Worm (Caenorhabditis elegans) whole organism, late embryonic: ENCODE data around the gene F59B2.8.

ENCODE experiments used
- C08G9.2 ChIP-seq: sonication (generic microtip); optimal IDR thresholded peaks from 2 replicates; lab custom pipeline; 2016; ENCODE audit warnings: mild to moderate bottlenecking, missing genetic modification characterization, moderate library complexity, missing compliant biosample characterization
- C38D4.7 ChIP-seq: fragments of 200-800 bp; sonication (Bioruptor generic); optimal IDR thresholded peaks from 2 replicates; lab custom pipeline; 2018; ENCODE audit warnings: mild to moderate bottlenecking, missing genetic modification characterization, moderate library complexity, missing compliant biosample characterization
- F13H6.1 ChIP-seq: sonication (generic microtip); optimal IDR thresholded peaks from 2 replicates; lab custom pipeline; 2016; ENCODE audit warnings: missing genetic modification characterization, missing compliant biosample characterization
- K02D7.2 ChIP-seq: sonication (generic microtip); optimal IDR thresholded peaks from 2 replicates; lab custom pipeline; 2017; ENCODE audit warnings: mild to moderate bottlenecking, missing genetic modification characterization, missing compliant biosample characterization
- K09A11.1 ChIP-seq: sonication (generic microtip); optimal IDR thresholded peaks from 2 replicates; lab custom pipeline; 2017; ENCODE audit warnings: antibody characterized with exemption, mild to moderate bottlenecking, missing genetic modification characterization, missing compliant biosample characterization; ENCODE audit not compliant: insufficient read depth
- ahr-1 ChIP-seq: sonication (generic microtip); optimal IDR thresholded peaks from 2 replicates; lab custom pipeline; 2016; ENCODE audit warnings: missing genetic modification characterization, missing compliant biosample characterization
- ama-1 ChIP-seq: fragments of 150-350 bp; optimal IDR thresholded peaks from 2 replicates; lab custom pipeline; 2014
- ceh-14 ChIP-seq: sonication (generic microtip); optimal IDR thresholded peaks from 2 replicates; lab custom pipeline; 2016; ENCODE audit warnings: missing genotype, missing genetic modification characterization, missing compliant biosample characterization
- ceh-18 ChIP-seq: sonication (generic microtip); optimal IDR thresholded peaks from 2 replicates; lab custom pipeline; 2016; ENCODE audit warnings: missing genetic modification characterization, missing compliant biosample characterization
- ceh-19 ChIP-seq: fragments of 200-800 bp; sonication (Bioruptor generic); optimal IDR thresholded peaks from 2 replicates; lab custom pipeline; 2018; ENCODE audit warnings: mild to moderate bottlenecking, missing genetic modification characterization, missing compliant biosample characterization
- ceh-22 ChIP-seq: sonication (generic microtip); optimal IDR thresholded peaks from 2 replicates; lab custom pipeline; 2017; ENCODE audit warnings: missing biosample characterization, missing genetic modification characterization
- ceh-24 ChIP-seq: sonication (generic microtip); optimal IDR thresholded peaks from 2 replicates; lab custom pipeline; 2016; ENCODE audit warnings: mild to moderate bottlenecking, missing genetic modification characterization, missing compliant biosample characterization
- ceh-30 ChIP-seq: fragments of 150-350 bp; optimal IDR thresholded peaks from 2 replicates; lab custom pipeline; 2014; ENCODE audit warnings: missing biosample characterization, missing genetic modification characterization
- ceh-31 ChIP-seq: sonication (generic microtip); optimal IDR thresholded peaks from 2 replicates; lab custom pipeline; 2016; ENCODE audit warnings: missing genetic modification characterization, missing compliant biosample characterization
- ceh-45 ChIP-seq: fragments of 200-800 bp; sonication (Bioruptor generic); IDR thresholded peaks from 2 replicates; pipeline ENCODE4 v1.3.6; 2022; ENCODE audit warnings: missing genetic modification reagents, missing genetic modification characterization, missing compliant biosample characterization
- ceh-48 ChIP-seq: sonication (generic microtip); optimal IDR thresholded peaks from 2 replicates; lab custom pipeline; 2016; ENCODE audit warnings: missing genetic modification characterization, inconsistent platforms, missing compliant biosample characterization
- che-1 ChIP-seq: sonication (generic microtip); optimal IDR thresholded peaks from 2 replicates; lab custom pipeline; 2016; ENCODE audit warnings: mild to moderate bottlenecking, missing genetic modification characterization, missing compliant biosample characterization
- dmd-4 ChIP-seq: sonication (generic microtip); optimal IDR thresholded peaks from 2 replicates; lab custom pipeline; 2016; ENCODE audit warnings: borderline replicate concordance, missing genetic modification characterization, missing compliant biosample characterization
- elt-2 ChIP-seq: sonication (generic microtip); optimal IDR thresholded peaks from 2 replicates; lab custom pipeline; 2016; ENCODE audit warnings: missing genetic modification reagents, missing genetic modification characterization, missing compliant biosample characterization
- elt-4 ChIP-seq: sonication (generic microtip); optimal IDR thresholded peaks from 2 replicates; lab custom pipeline; 2016; ENCODE audit warnings: missing genetic modification characterization, missing compliant biosample characterization
- ets-4 ChIP-seq: sonication (generic microtip); optimal IDR thresholded peaks from 2 replicates; lab custom pipeline; 2016; ENCODE audit warnings: missing genetic modification characterization, missing compliant biosample characterization
- fkh-10 ChIP-seq: fragments of 150-350 bp; optimal IDR thresholded peaks from 2 replicates; lab custom pipeline; 2014; ENCODE audit warnings: missing biosample characterization, missing genetic modification reagents, missing genetic modification characterization
- gmeb-2 ChIP-seq: sonication (generic microtip); optimal IDR thresholded peaks from 2 replicates; lab custom pipeline; 2016; ENCODE audit warnings: missing genetic modification characterization, inconsistent platforms, missing compliant biosample characterization
- hlh-6 ChIP-seq: sonication (generic microtip); optimal IDR thresholded peaks from 2 replicates; lab custom pipeline; 2016; ENCODE audit warnings: missing genotype, missing genetic modification characterization, missing compliant biosample characterization
- hlh-8 ChIP-seq: sonication (generic microtip); optimal IDR thresholded peaks from 2 replicates; lab custom pipeline; 2016; ENCODE audit warnings: missing genotype, missing genetic modification characterization, missing compliant biosample characterization
- lim-6 ChIP-seq: sonication (generic microtip); optimal IDR thresholded peaks from 2 replicates; lab custom pipeline; 2016; ENCODE audit warnings: missing genetic modification characterization, missing compliant biosample characterization
- lin-11 ChIP-seq: fragments of 200-800 bp; sonication (Bioruptor generic); optimal IDR thresholded peaks from 2 replicates; lab custom pipeline; 2018; ENCODE audit warnings: mild to moderate bottlenecking, missing genetic modification characterization, missing compliant biosample characterization
- madf-2 ChIP-seq: sonication (generic microtip); optimal IDR thresholded peaks from 2 replicates; lab custom pipeline; 2017; ENCODE audit warnings: missing genetic modification characterization, missing compliant biosample characterization
- nfya-1 ChIP-seq: sonication (generic microtip); optimal IDR thresholded peaks from 2 replicates; lab custom pipeline; 2017; ENCODE audit warnings: missing genetic modification characterization, mild to moderate bottlenecking, missing compliant biosample characterization, antibody characterized with exemption, moderate library complexity
- nhr-232 ChIP-seq: sonication (generic microtip); optimal IDR thresholded peaks from 2 replicates; lab custom pipeline; 2016; ENCODE audit warnings: missing genetic modification characterization, missing compliant biosample characterization
- npax-4 ChIP-seq: sonication (generic microtip); optimal IDR thresholded peaks from 2 replicates; lab custom pipeline; 2016; ENCODE audit warnings: missing genetic modification characterization, missing compliant biosample characterization
- odd-2 ChIP-seq: sonication (generic microtip); optimal IDR thresholded peaks from 2 replicates; lab custom pipeline; 2017; ENCODE audit warnings: antibody characterized with exemption, mild to moderate bottlenecking, missing genetic modification characterization, missing compliant biosample characterization
- pag-3 ChIP-seq: sonication (generic microtip); optimal IDR thresholded peaks from 2 replicates; lab custom pipeline; 2016; ENCODE audit warnings: missing compliant biosample characterization, missing genetic modification characterization, borderline replicate concordance
- pha-2 ChIP-seq: sonication (generic microtip); optimal IDR thresholded peaks from 2 replicates; lab custom pipeline; 2017; ENCODE audit warnings: mild to moderate bottlenecking, missing genetic modification characterization, missing compliant biosample characterization
- pha-4 ChIP-seq: fragments of 150-350 bp; optimal IDR thresholded peaks from 2 replicates; lab custom pipeline; 2018; ENCODE audit warnings: missing biosample characterization, missing genetic modification reagents, missing genetic modification characterization
- pros-1 ChIP-seq: fragments of 150-350 bp; optimal IDR thresholded peaks from 2 replicates; lab custom pipeline; 2014; ENCODE audit warnings: missing biosample characterization, missing genetic modification reagents, missing genetic modification characterization
- ref-2 ChIP-seq: sonication (generic microtip); optimal IDR thresholded peaks from 2 replicates; lab custom pipeline; 2016; ENCODE audit warnings: missing genetic modification characterization, missing compliant biosample characterization
- rnt-1 ChIP-seq: sonication (generic microtip); optimal IDR thresholded peaks from 2 replicates; lab custom pipeline; 2016; ENCODE audit warnings: missing genetic modification characterization, missing compliant biosample characterization
- sdc-2 ChIP-seq: sonication (generic microtip); optimal IDR thresholded peaks from 2 replicates; lab custom pipeline; 2016; ENCODE audit warnings: missing genotype, missing genetic modification characterization, missing compliant biosample characterization
- syd-9 ChIP-seq: sonication (generic microtip); optimal IDR thresholded peaks from 2 replicates; lab custom pipeline; 2016; ENCODE audit warnings: mild to moderate bottlenecking, missing genetic modification characterization, moderate library complexity, missing compliant biosample characterization
- tbx-7 ChIP-seq: sonication (generic microtip); optimal IDR thresholded peaks from 2 replicates; lab custom pipeline; 2016; ENCODE audit warnings: missing genotype, missing genetic modification characterization, missing compliant biosample characterization
- ttx-3 ChIP-seq: sonication (generic microtip); optimal IDR thresholded peaks from 2 replicates; lab custom pipeline; 2016; ENCODE audit warnings: missing genetic modification reagents, missing genetic modification characterization, missing compliant biosample characterization
- unc-3 ChIP-seq, 2 experiments: fragments of 200-800 bp in 1 of 2; sonication (Bioruptor generic) in 1 of 2; sonication (generic microtip) in 1 of 2; conservative IDR thresholded peaks in 1 of 2; optimal IDR thresholded peaks in 1 of 2; 2 replicates each; pipeline versions ENCODE4 v1.3.6 to Lab custom; 2016 to 2022; ENCODE audit warnings: missing compliant biosample characterization in 2 of 2, missing genetic modification characterization in 2 of 2, missing genetic modification reagents in 1 of 2
- unc-55 ChIP-seq: sonication (generic microtip); optimal IDR thresholded peaks from 2 replicates; lab custom pipeline; 2017; ENCODE audit warnings: missing biosample characterization, missing genetic modification reagents, missing genetic modification characterization
- unc-86 ChIP-seq: sonication (generic microtip); optimal IDR thresholded peaks from 2 replicates; lab custom pipeline; 2016; ENCODE audit warnings: missing genetic modification characterization, missing compliant biosample characterization
- zip-5 ChIP-seq: sonication (generic microtip); optimal IDR thresholded peaks from 2 replicates; lab custom pipeline; 2016; ENCODE audit warnings: missing genetic modification characterization, missing compliant biosample characterization

The F59B2.8 gene

DNA sequence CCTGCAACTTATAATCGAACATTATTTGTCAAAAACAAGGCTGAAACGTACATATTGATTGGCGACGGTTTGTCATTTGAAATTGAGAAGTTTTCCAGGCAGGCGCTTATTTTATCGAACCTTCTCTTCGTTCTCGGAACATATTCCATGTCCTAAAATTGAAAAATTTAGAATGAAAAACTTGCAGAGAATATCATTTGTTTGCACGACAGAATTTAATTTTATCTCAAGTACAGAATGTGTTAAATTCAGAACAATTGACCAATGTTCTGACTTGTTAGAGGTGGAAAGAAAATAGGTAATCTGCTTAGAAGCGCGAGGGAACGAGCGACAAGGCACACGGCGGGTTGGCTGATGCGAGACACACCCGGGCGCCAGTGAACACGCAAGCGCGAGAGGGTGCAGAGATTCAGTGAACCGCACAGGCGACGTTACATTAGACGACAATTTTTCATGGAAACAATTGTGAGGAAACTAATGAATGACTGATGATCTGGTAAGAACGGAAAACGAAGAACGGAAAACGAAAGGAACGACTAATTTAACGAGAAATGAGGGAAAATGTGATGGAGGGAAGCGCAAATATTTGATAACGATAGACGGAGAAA is 42.5 kb upstream of the F59B2.8 start (continued):
- TF ChIP-seq ceh-30 (tag; lab: Kevin White, UChicago) (peak; percentile 71), ref-2 (no peak), ceh-24 (no peak), unc-55 (GFP tag; lab: Kevin White, UChicago) (peak; percentile 27), gmeb-2 (tag; lab: Kevin White, UChicago) (no peak), ceh-19 (GFP tag; lab: Kevin White, UChicago) (no peak), zip-5 (tag; lab: Kevin White, UChicago) (no peak), rnt-1 (tag; lab: Kevin White, UChicago) (no peak), C38D4.7 (GFP tag; lab: Kevin White, UChicago) (no peak), ets-4 (tag; lab: Kevin White, UChicago) (no peak), unc-3 (GFP tag; conservative IDR thresholded peaks at IDR 0.05; lab: Robert Waterston, UW) (no peak), unc-3 (tag; optimal IDR thresholded peaks at IDR 0.05; lab: Kevin White, UChicago) (no peak), ceh-45 (GFP tag; lab: Robert Waterston, UW) (no peak), ttx-3 (tag; lab: Kevin White, UChicago) (no peak), ceh-18 (tag; lab: Kevin White, UChicago) (peak; percentile 16), nhr-232 (tag; lab: Kevin White, UChicago) (no peak), F13H6.1 (tag; lab: Kevin White, UChicago) (no peak), sdc-2 (tag; lab: Kevin White, UChicago) (no peak), ceh-22 (tag; lab: Kevin White, UChicago) (no peak), lin-11 (tag; lab: Kevin White, UChicago) (peak; percentile 9), ama-1 (lab: Kevin White, UChicago) (peak; percentile 35), tbx-7 (tag; lab: Kevin White, UChicago) (no peak), ceh-48 (tag; lab: Kevin White, UChicago) (no peak), elt-2 (tag; lab: Kevin White, UChicago) (no peak), nfya-1 (tag; lab: Kevin White, UChicago) (peak; percentile 43), K09A11.1 (no peak), unc-86 (tag; lab: Kevin White, UChicago) (no peak), hlh-6 (no peak), elt-4 (tag; lab: Kevin White, UChicago) (no peak), che-1 (tag; lab: Kevin White, UChicago) (no peak), lim-6 (tag; lab: Kevin White, UChicago) (no peak), C08G9.2 (tag; lab: Kevin White, UChicago) (no peak), odd-2 (tag; lab: Kevin White, UChicago) (no peak), npax-4 (tag; lab: Kevin White, UChicago) (no peak), ceh-31 (peak; percentile 61), K02D7.2 (tag; lab: Kevin White, UChicago) (no peak), pha-2 (tag; lab: Kevin White, UChicago) (no peak), hlh-8 (tag; lab: Kevin White, UChicago) (no peak), pag-3 (tag; lab: Kevin White, UChicago) (no peak), pros-1 (tag; lab: Kevin White, UChicago) (peak; percentile 58), madf-2 (no peak), syd-9 (tag; lab: Kevin White, UChicago) (peak; percentile 66), ahr-1 (tag; lab: Kevin White, UChicago) (no peak), fkh-10 (GFP tag; lab: Kevin White, UChicago) (no peak), pha-4 (no peak), dmd-4 (no peak), ceh-14 (tag; lab: Kevin White, UChicago) (no peak)
